Fruit fly (Drosophila melanogaster) whole organism, embryonic: ENCODE results near the gene CG32373.

Source experiments
- Bteb2 ChIP-seq: fragments of 200-800 bp; sonication (Bioruptor generic); optimal IDR thresholded peaks from 2 replicates; lab custom pipeline; 2016; ENCODE audit warnings: missing biosample characterization, missing genetic modification characterization
- CG1024 ChIP-seq: fragments of 200-800 bp; sonication (Bioruptor generic); IDR thresholded peaks from 2 replicates; pipeline ENCODE4 v1.3.6; 2022; ENCODE audit warnings: missing biosample characterization, missing genetic modification characterization
- CG10543 ChIP-seq: fragments of 200-800 bp; sonication (Bioruptor generic); optimal IDR thresholded peaks from 3 replicates; lab custom pipeline; 2017; ENCODE audit warnings: missing biosample characterization, mild to moderate bottlenecking, missing genetic modification characterization, moderate library complexity
- CG11456 ChIP-seq: fragments of 200-800 bp; sonication (Bioruptor generic); IDR thresholded peaks from 3 replicates; pipeline ENCODE4 v1.3.6; 2022; ENCODE audit warnings: missing biosample characterization, missing genetic modification characterization
- CG11695 ChIP-seq: fragments of 200-800 bp; sonication (Bioruptor generic); IDR thresholded peaks from 3 replicates; pipeline ENCODE4 v1.3.6; 2022; ENCODE audit warnings: missing biosample characterization, missing genetic modification characterization
- CG12155 ChIP-seq: fragments of 200-800 bp; sonication (Bioruptor generic); optimal IDR thresholded peaks from 3 replicates; lab custom pipeline; 2016; ENCODE audit warnings: missing biosample characterization, missing genetic modification characterization
- CG12219 ChIP-seq: fragments of 200-800 bp; sonication (Bioruptor generic); optimal IDR thresholded peaks from 3 replicates; lab custom pipeline; 2018; ENCODE audit warnings: missing biosample characterization, mild to moderate bottlenecking, missing genetic modification characterization
- CG12659 ChIP-seq: fragments of 200-800 bp; sonication (Bioruptor generic); optimal IDR thresholded peaks from 3 replicates; lab custom pipeline; 2017; ENCODE audit warnings: mild to moderate bottlenecking, missing biosample characterization, missing genetic modification reagents, missing genetic modification characterization
- CG12744 ChIP-seq: fragments of 200-800 bp; sonication (Bioruptor generic); optimal IDR thresholded peaks from 2 replicates; lab custom pipeline; 2016; ENCODE audit warnings: missing biosample characterization, missing genetic modification characterization
- CG13424 ChIP-seq: fragments of 200-800 bp; sonication (Bioruptor generic); optimal IDR thresholded peaks from 2 replicates; lab custom pipeline; 2019; ENCODE audit warnings: missing biosample characterization, mild to moderate bottlenecking, missing genetic modification characterization, moderate library complexity
- CG14860 ChIP-seq: fragments of 200-800 bp; sonication (Bioruptor generic); IDR thresholded peaks from 3 replicates; pipeline ENCODE4 v1.3.6; 2022; ENCODE audit warnings: missing biosample characterization, missing genetic modification characterization; ENCODE audit not compliant: partially characterized antibody
- CG16863 ChIP-seq: fragments of 200-800 bp; sonication (Bioruptor generic); optimal IDR thresholded peaks from 3 replicates; lab custom pipeline; 2016; ENCODE audit warnings: missing biosample characterization, missing genetic modification characterization
- CG3847 ChIP-seq: fragments of 200-800 bp; sonication (Bioruptor generic); IDR thresholded peaks from 2 replicates; pipeline ENCODE4 v1.3.6; 2022; ENCODE audit warnings: missing biosample characterization, missing genetic modification characterization
- CG4328 ChIP-seq: fragments of 200-800 bp; sonication (Bioruptor generic); optimal IDR thresholded peaks from 3 replicates; lab custom pipeline; 2017; ENCODE audit warnings: missing biosample characterization, missing genetic modification reagents, missing genetic modification characterization
- CG43689 ChIP-seq: fragments of 200-800 bp; sonication (Bioruptor generic); IDR thresholded peaks from 2 replicates; pipeline ENCODE4 v1.3.6; 2022; ENCODE audit warnings: missing biosample characterization, missing genetic modification characterization
- CG8765 ChIP-seq: fragments of 200-800 bp; sonication (Bioruptor generic); IDR thresholded peaks from 2 replicates; pipeline ENCODE4 v1.3.6; 2022; ENCODE audit warnings: missing biosample characterization, missing genetic modification characterization
- CG9609 ChIP-seq: fragments of 200-800 bp; sonication (Bioruptor generic); optimal IDR thresholded peaks from 3 replicates; lab custom pipeline; 2016; ENCODE audit warnings: missing biosample characterization, missing genetic modification characterization
- CTCF ChIP-seq: fragments of 200-800 bp; sonication (Bioruptor generic); optimal IDR thresholded peaks from 2 replicates; lab custom pipeline; 2017; ENCODE audit warnings: missing biosample characterization, mild to moderate bottlenecking, missing genetic modification characterization, moderate library complexity
- Dll ChIP-seq: fragments of 200-800 bp; sonication (Bioruptor generic); IDR thresholded peaks from 4 replicates; pipeline ENCODE4 v1.3.6; 2022; ENCODE audit warnings: missing biosample characterization, missing genetic modification characterization; ENCODE audit not compliant: partially characterized antibody
- Elba2 ChIP-seq: fragments of 200-800 bp; sonication (Bioruptor generic); optimal IDR thresholded peaks from 3 replicates; lab custom pipeline; 2016; ENCODE audit warnings: missing biosample characterization, missing genetic modification characterization
- Fer1 ChIP-seq: fragments of 200-800 bp; sonication (Bioruptor generic); optimal IDR thresholded peaks from 2 replicates; lab custom pipeline; 2017; ENCODE audit warnings: missing biosample characterization, mild to moderate bottlenecking, missing genetic modification characterization
- Fer2 ChIP-seq: fragments of 200-800 bp; sonication (Bioruptor generic); optimal IDR thresholded peaks from 2 replicates; lab custom pipeline; 2018; ENCODE audit warnings: missing biosample characterization, mild to moderate bottlenecking, missing genetic modification characterization, moderate library complexity
- Hmr ChIP-seq: fragments of 200-800 bp; sonication (Bioruptor generic); optimal IDR thresholded peaks from 3 replicates; lab custom pipeline; 2017; ENCODE audit warnings: mild to moderate bottlenecking, missing biosample characterization, missing genetic modification reagents, missing genetic modification characterization
- Hr39 ChIP-seq: fragments of >200 bp; optimal IDR thresholded peaks from 2 replicates; lab custom pipeline; 2017
- Hsf ChIP-seq: fragments of 200-800 bp; sonication (Bioruptor generic); optimal IDR thresholded peaks from 3 replicates; lab custom pipeline; 2016; ENCODE audit warnings: missing biosample characterization, missing genetic modification characterization
- Meics ChIP-seq: fragments of 200-800 bp; sonication (Bioruptor generic); optimal IDR thresholded peaks from 2 replicates; lab custom pipeline; 2017; ENCODE audit warnings: missing biosample characterization, mild to moderate bottlenecking, missing genetic modification characterization
- Oaz ChIP-seq: fragments of 200-800 bp; sonication (Bioruptor generic); IDR thresholded peaks from 2 replicates; pipeline ENCODE4 v1.3.6; 2022; ENCODE audit warnings: missing biosample characterization, missing genetic modification characterization
- Opbp ChIP-seq: fragments of 200-800 bp; sonication (Bioruptor generic); IDR thresholded peaks from 3 replicates; pipeline ENCODE4 v1.3.6; 2022; ENCODE audit warnings: missing biosample characterization, missing genetic modification characterization; ENCODE audit not compliant: partially characterized antibody
- Sox100B ChIP-seq: fragments of 200-800 bp; sonication (Bioruptor generic); optimal IDR thresholded peaks from 3 replicates; lab custom pipeline; 2018; ENCODE audit warnings: missing biosample characterization, mild to moderate bottlenecking, missing genetic modification characterization
- Sox102F ChIP-seq: fragments of 200-800 bp; sonication (Bioruptor generic); optimal IDR thresholded peaks from 2 replicates; lab custom pipeline; 2018; ENCODE audit warnings: missing biosample characterization, mild to moderate bottlenecking, missing genetic modification characterization, moderate library complexity
- Usf ChIP-seq: fragments of 200-800 bp; sonication (Bioruptor generic); optimal IDR thresholded peaks from 2 replicates; lab custom pipeline; 2017; ENCODE audit warnings: missing genotype, missing biosample characterization, missing genetic modification characterization
- Xrp1 ChIP-seq: fragments of 200-800 bp; sonication (Bioruptor generic); IDR thresholded peaks from 2 replicates; pipeline ENCODE4 v1.3.6; 2022; ENCODE audit warnings: missing biosample characterization, missing genetic modification characterization
- btn ChIP-seq: fragments of 200-800 bp; sonication (Bioruptor generic); optimal IDR thresholded peaks from 2 replicates; lab custom pipeline; 2016; ENCODE audit warnings: missing biosample characterization, missing genetic modification characterization
- caup ChIP-seq: fragments of 200-800 bp; sonication (Bioruptor generic); optimal IDR thresholded peaks from 3 replicates; lab custom pipeline; 2017; ENCODE audit warnings: missing biosample characterization, mild to moderate bottlenecking, missing genetic modification characterization, moderate library complexity; ENCODE audit not compliant: severe bottlenecking
- crc ChIP-seq: fragments of 200-800 bp; sonication (Bioruptor generic); optimal IDR thresholded peaks from 2 replicates; lab custom pipeline; 2016; ENCODE audit warnings: missing biosample characterization, missing genetic modification characterization
- ewg ChIP-seq: fragments of 200-800 bp; sonication (Bioruptor generic); optimal IDR thresholded peaks from 3 replicates; lab custom pipeline; 2017; ENCODE audit warnings: mild to moderate bottlenecking, missing biosample characterization, missing genetic modification reagents, missing genetic modification characterization
- eyg ChIP-seq: fragments of 200-800 bp; sonication (Bioruptor generic); optimal IDR thresholded peaks from 3 replicates; lab custom pipeline; 2016; ENCODE audit warnings: missing biosample characterization, missing genetic modification characterization
- gro ChIP-seq: fragments of 200-800 bp; sonication (Bioruptor generic); optimal IDR thresholded peaks from 2 replicates; lab custom pipeline; 2016; ENCODE audit warnings: missing biosample characterization, missing genetic modification characterization
- hkb ChIP-seq, 2 experiments: fragments of 200-800 bp in 1 of 2; fragments of >200 bp in 1 of 2; sonication (Bioruptor generic) in 1 of 2; IDR thresholded peaks in 1 of 2; optimal IDR thresholded peaks in 1 of 2; 2 replicates each; pipeline versions ENCODE4 v1.3.6 to Lab custom; 2017 to 2022; ENCODE audit warnings: missing biosample characterization in 1 of 2, missing genetic modification characterization in 1 of 2
- knrl ChIP-seq: fragments of 200-800 bp; sonication (Bioruptor generic); IDR thresholded peaks from 3 replicates; pipeline ENCODE4 v1.3.6; 2022; ENCODE audit warnings: missing biosample characterization, missing genetic modification characterization; ENCODE audit not compliant: partially characterized antibody
- luna ChIP-seq: fragments of 200-800 bp; sonication (Bioruptor generic); optimal IDR thresholded peaks from 2 replicates; lab custom pipeline; 2016; ENCODE audit warnings: missing biosample characterization, missing genetic modification characterization
- oc ChIP-seq: fragments of 200-800 bp; sonication (Bioruptor generic); optimal IDR thresholded peaks from 2 replicates; lab custom pipeline; 2018; ENCODE audit warnings: missing biosample characterization, mild to moderate bottlenecking, missing genetic modification characterization, moderate library complexity
- pros ChIP-seq: fragments of 200-800 bp; sonication (Bioruptor generic); optimal IDR thresholded peaks from 3 replicates; lab custom pipeline; 2019; ENCODE audit warnings: missing biosample characterization, mild to moderate bottlenecking, missing genetic modification characterization, moderate library complexity
- schlank ChIP-seq: fragments of 200-800 bp; sonication (Bioruptor generic); optimal IDR thresholded peaks from 2 replicates; lab custom pipeline; 2018; ENCODE audit warnings: missing biosample characterization, mild to moderate bottlenecking, missing genetic modification characterization
- sd ChIP-seq: fragments of 200-800 bp; sonication (Bioruptor generic); optimal IDR thresholded peaks from 3 replicates; lab custom pipeline; 2018; ENCODE audit warnings: missing biosample characterization, mild to moderate bottlenecking, missing genetic modification characterization, moderate library complexity
- seq ChIP-seq: fragments of 200-800 bp; sonication (Bioruptor generic); IDR thresholded peaks from 2 replicates; pipeline ENCODE4 v1.3.6; 2022; ENCODE audit warnings: missing biosample characterization, missing genetic modification characterization
- sob ChIP-seq: fragments of 200-800 bp; sonication (Bioruptor generic); IDR thresholded peaks from 2 replicates; pipeline ENCODE4 v1.3.6; 2022; ENCODE audit warnings: missing biosample characterization, missing genetic modification characterization
- tap ChIP-seq: fragments of 200-800 bp; optimal IDR thresholded peaks from 3 replicates; lab custom pipeline; 2019; ENCODE audit warnings: missing biosample characterization, mild to moderate bottlenecking, missing genetic modification characterization, moderate library complexity
- tll ChIP-seq, 2 experiments: fragments of 200-800 bp in 1 of 2; fragments of >200 bp in 1 of 2; sonication (Bioruptor generic) in 1 of 2; optimal IDR thresholded peaks; 2 replicates each; lab custom pipeline; 2017 to 2019; ENCODE audit warnings: missing biosample characterization in 2 of 2, missing genetic modification characterization in 2 of 2, mild to moderate bottlenecking in 1 of 2, moderate library complexity in 1 of 2
- toy ChIP-seq: fragments of 200-800 bp; sonication (Bioruptor generic); IDR thresholded peaks from 2 replicates; pipeline ENCODE4 v1.3.6; 2022; ENCODE audit warnings: missing biosample characterization, missing genetic modification characterization

CG32373 gene

DNA sequence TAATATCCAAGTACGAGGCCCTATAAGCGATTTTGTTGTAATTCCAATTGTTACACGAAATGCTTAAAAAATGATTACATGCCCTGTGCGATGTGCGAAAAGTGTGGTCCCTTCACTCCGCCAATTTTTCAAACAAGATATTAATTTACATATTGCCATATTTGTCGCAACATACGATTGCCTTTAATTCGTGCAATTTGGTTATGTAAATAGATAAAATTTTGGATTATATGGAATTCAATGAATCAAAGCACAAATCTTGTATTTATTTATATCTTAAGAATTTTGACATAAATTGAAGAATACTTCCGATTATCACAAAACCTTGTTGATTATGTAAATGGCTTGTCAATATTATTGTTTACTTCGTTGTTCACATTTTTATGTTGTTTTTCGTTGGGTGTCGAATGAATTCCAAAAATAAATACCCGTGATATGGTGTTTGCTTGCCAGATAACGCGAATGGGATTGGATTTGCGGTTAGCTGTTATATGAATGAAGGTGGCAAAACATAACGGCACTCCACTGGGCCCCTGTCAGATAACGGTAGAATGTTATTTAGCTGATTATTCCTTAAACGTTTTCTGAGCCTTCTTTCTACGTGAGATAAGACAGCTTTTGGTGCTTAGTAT lies 131.8 kb downstream of the CG32373 start (continued):
- TF ChIP-seq eyg (GFP tag; lab: Kevin White, UChicago) = peak; percentile 19
- TF ChIP-seq Hr39 (lab: Kevin White, UChicago) = no peak
- peak; percentile 66 for TF ChIP-seq Fer1 (GFP tag; lab: Kevin White, UChicago)
- no peak for TF ChIP-seq CG11456
- peak; percentile 66; the same call in 2 of the 3 replicates for TF ChIP-seq CG11695
- TF ChIP-seq Oaz (GFP tag; lab: Robert Waterston, UW) = no peak
- TF ChIP-seq Sox102F (GFP tag; lab: Kevin White, UChicago) = no peak
- no peak for TF ChIP-seq CG1024
- no peak for TF ChIP-seq hkb (optimal IDR thresholded peaks at IDR 0.05; lab: Kevin White, UChicago)
- peak; percentile 19; the same call in 1 of the 2 replicates for TF ChIP-seq hkb (GFP tag; IDR thresholded peaks at IDR 0.05; lab: Robert Waterston, UW)
- TF ChIP-seq luna (GFP tag; lab: Kevin White, UChicago) = no peak
- no peak for TF ChIP-seq pros
- TF ChIP-seq sob (GFP tag; lab: Robert Waterston, UW) = peak; percentile 62; the same call in 1 of the 2 replicates
- peak; percentile 21 for TF ChIP-seq CG4328 (GFP tag; lab: Kevin White, UChicago)
- TF ChIP-seq CG16863 (GFP tag; lab: Kevin White, UChicago) = no peak
- TF ChIP-seq CG13424 (tag; lab: Kevin White, UChicago) = peak; percentile 24
- no peak for TF ChIP-seq CG9609 (GFP tag; lab: Kevin White, UChicago)
- peak; percentile 1 for TF ChIP-seq CG12219 (GFP tag; lab: Kevin White, UChicago)
- TF ChIP-seq caup (GFP tag; lab: Kevin White, UChicago) = peak; percentile 75
- TF ChIP-seq tll (GFP tag; optimal IDR thresholded peaks at IDR 0.05; lab: Kevin White, UChicago) = no peak
- TF ChIP-seq crc (GFP tag; lab: Kevin White, UChicago) = no peak
- peak; percentile 46 for TF ChIP-seq schlank (tag; lab: Kevin White, UChicago)
- peak; percentile 81 for TF ChIP-seq sd
- no peak for TF ChIP-seq Usf
- TF ChIP-seq CG12659 (GFP tag; lab: Kevin White, UChicago) = peak; percentile 31
- no peak for TF ChIP-seq Hsf (GFP tag; lab: Kevin White, UChicago)
- peak; percentile 51 for TF ChIP-seq Sox100B (GFP tag; lab: Kevin White, UChicago)
- TF ChIP-seq Fer2 (tag; lab: Kevin White, UChicago) = no peak
- peak; percentile 50 for TF ChIP-seq Xrp1 (GFP tag; lab: Robert Waterston, UW)
- no peak for TF ChIP-seq knrl (GFP tag; lab: Robert Waterston, UW)
- TF ChIP-seq CG43689 (GFP tag; lab: Robert Waterston, UW) = no peak
- TF ChIP-seq ewg (GFP tag; lab: Kevin White, UChicago) = no peak
- no peak for TF ChIP-seq CG8765 (GFP tag; lab: Robert Waterston, UW)
- TF ChIP-seq CG14860 = no peak
- TF ChIP-seq Bteb2 (GFP tag; lab: Kevin White, UChicago) = no peak
- no peak for TF ChIP-seq CG12155
- no peak for TF ChIP-seq CTCF (GFP tag; lab: Kevin White, UChicago)
- TF ChIP-seq CG3847 (GFP tag; lab: Robert Waterston, UW) = no peak
- no peak for TF ChIP-seq gro (GFP tag; lab: Kevin White, UChicago)
- no peak for TF ChIP-seq toy
- no peak for TF ChIP-seq Opbp (GFP tag; lab: Robert Waterston, UW)
- TF ChIP-seq Elba2 (GFP tag; lab: Kevin White, UChicago) = no peak
- TF ChIP-seq seq (GFP tag; lab: Robert Waterston, UW) = peak; percentile 24; the same call in 1 of the 2 replicates
- TF ChIP-seq Meics (GFP tag; lab: Kevin White, UChicago) = no peak
- TF ChIP-seq CG10543 = peak; percentile 13
- TF ChIP-seq Hmr (GFP tag; lab: Kevin White, UChicago) = no peak
- TF ChIP-seq tap = no peak
- TF ChIP-seq oc = no peak
- TF ChIP-seq btn = no peak
- no peak for TF ChIP-seq Dll
- peak; percentile 7 for TF ChIP-seq CG12744 (GFP tag; lab: Kevin White, UChicago)
